Worm (Caenorhabditis elegans) whole organism, L4 larva: ENCODE results near the gene col-34.
"Not testable (repeated sequence)": the region's sequence is repeated elsewhere in the genome, so short reads cannot be mapped to it uniquely, and the experiment has no call there.

Experiments used
- F49E8.2 ChIP-seq: sonication (generic microtip); optimal IDR thresholded peaks from 2 replicates; lab custom pipeline; 2016; ENCODE audit warnings: missing compliant biosample characterization, mild to moderate bottlenecking, missing genetic modification characterization, borderline replicate concordance
- R02D3.7 ChIP-seq: fragments of 150-350 bp; sonication (generic microtip); optimal IDR thresholded peaks from 3 replicates; lab custom pipeline; 2014; ENCODE audit warnings: missing biosample characterization, missing genetic modification characterization
- ama-1 ChIP-seq: fragments of 150-350 bp; optimal IDR thresholded peaks from 2 replicates; lab custom pipeline; 2014; ENCODE audit warnings: inconsistent platforms, mixed read lengths
- ceh-82 ChIP-seq: sonication (generic microtip); optimal IDR thresholded peaks from 2 replicates; lab custom pipeline; 2017; ENCODE audit warnings: missing biosample characterization, missing genetic modification characterization
- lin-15B ChIP-seq: fragments of 150-350 bp; sonication (generic microtip); optimal IDR thresholded peaks from 3 replicates; lab custom pipeline; 2014; ENCODE audit warnings: missing biosample characterization, missing genetic modification characterization
- lir-3 ChIP-seq: sonication (generic microtip); optimal IDR thresholded peaks from 2 replicates; lab custom pipeline; 2016; ENCODE audit warnings: mild to moderate bottlenecking, missing genetic modification characterization, missing compliant biosample characterization
- mdl-1 ChIP-seq, 2 experiments: fragments of 150-350 bp in 1 of 2; sonication (generic microtip) in 1 of 2; optimal IDR thresholded peaks; 2 replicates each; lab custom pipeline; 2014 to 2017; ENCODE audit warnings: missing biosample characterization in 2 of 2, missing genetic modification characterization in 2 of 2
- mep-1 ChIP-seq: fragments of 150-350 bp; sonication (generic microtip); optimal IDR thresholded peaks from 3 replicates; lab custom pipeline; 2014; ENCODE audit warnings: missing biosample characterization, missing genetic modification characterization
- nhr-6 ChIP-seq: fragments of 150-350 bp; optimal IDR thresholded peaks from 2 replicates; lab custom pipeline; 2014; ENCODE audit warnings: missing biosample characterization, missing genetic modification characterization
- nhr-76 ChIP-seq: fragments of 150-350 bp; optimal IDR thresholded peaks from 2 replicates; lab custom pipeline; 2014; ENCODE audit warnings: missing biosample characterization, missing genetic modification characterization
- nhr-77 ChIP-seq: fragments of 150-350 bp; optimal IDR thresholded peaks from 2 replicates; lab custom pipeline; 2014; ENCODE audit warnings: missing biosample characterization, missing genetic modification characterization
- snpc-4 ChIP-seq: fragments of 150-350 bp; optimal IDR thresholded peaks from 2 replicates; lab custom pipeline; 2014; ENCODE audit warnings: missing biosample characterization, missing genetic modification characterization
- unc-62 ChIP-seq, 3 experiments: fragments of 150-350 bp in 1 of 3; sonication (generic microtip); optimal IDR thresholded peaks in 2 of 3; peaks in 1 of 3; 1 replicate in 1 of 3; 2 replicates in 2 of 3; lab custom pipeline; 2014 to 2017; ENCODE audit warnings: missing biosample characterization in 3 of 3, missing genetic modification characterization in 3 of 3, missing genetic modification reagents in 3 of 3, missing genotype in 1 of 3

ce11 chrIV:4196729-4197128, 47.7 kb downstream of the col-34 start, which contains the start of gene K06B9.6:
- TF ChIP-seq lin-15B (tag; lab: Kevin White, UChicago); ama-1 (lab: Kevin White, UChicago); nhr-76 (tag; lab: Kevin White, UChicago); ceh-82 (tag; lab: Kevin White, UChicago); snpc-4 (tag; lab: Kevin White, UChicago); mdl-1 (tag; optimal IDR thresholded peaks at IDR 0.05; lab: Kevin White, UChicago); R02D3.7 (tag; lab: Kevin White, UChicago); mep-1 (tag; lab: Kevin White, UChicago); nhr-6; lir-3 (tag; lab: Kevin White, UChicago); nhr-77; unc-62 (GFP tag; optimal IDR thresholded peaks at IDR 0.05 in 1 of 2; lab: Kevin White, UChicago); unc-62 (tag; optimal IDR thresholded peaks at IDR 0.05; lab: Kevin White, UChicago); F49E8.2 (tag; lab: Kevin White, UChicago): not testable (repeated sequence)
